Worm (Caenorhabditis elegans) whole organism, young adult: ENCODE measurements around the gene F14D2.11.

Source experiments
- B0019.2 ChIP-seq: fragments of 200-800 bp; sonication (Bioruptor generic); conservative IDR thresholded peaks from 2 replicates; pipeline ENCODE4 v1.3.6; 2022; ENCODE audit warnings: missing genetic modification reagents, missing genetic modification characterization, missing compliant biosample characterization
- B0035.1 ChIP-seq: sonication (generic microtip); optimal IDR thresholded peaks from 2 replicates; lab custom pipeline; 2016; ENCODE audit warnings: missing genetic modification characterization, mild to moderate bottlenecking, missing compliant biosample characterization, missing genotype, missing genetic modification reagents
- F10E7.11 ChIP-seq: sonication (generic microtip); optimal IDR thresholded peaks from 2 replicates; lab custom pipeline; 2017; ENCODE audit warnings: mild to moderate bottlenecking, missing genetic modification characterization, moderate library complexity, missing compliant biosample characterization
- F23B12.7 ChIP-seq: sonication (generic microtip); optimal IDR thresholded peaks from 2 replicates; lab custom pipeline; 2017; ENCODE audit warnings: missing genetic modification characterization, mild to moderate bottlenecking, missing compliant biosample characterization, antibody characterized with exemption, moderate library complexity; ENCODE audit not compliant: insufficient read depth
- F33H1.4 ChIP-seq: fragments of 200-800 bp; sonication (Bioruptor generic); IDR thresholded peaks from 2 replicates; pipeline ENCODE4 v1.3.6; 2022; ENCODE audit warnings: missing genetic modification reagents, missing genetic modification characterization, missing compliant biosample characterization
- F49E8.2 ChIP-seq: sonication (generic microtip); optimal IDR thresholded peaks from 3 replicates; lab custom pipeline; 2017; ENCODE audit warnings: missing genetic modification characterization, mild to moderate bottlenecking, missing compliant biosample characterization, antibody characterized with exemption, moderate library complexity; ENCODE audit not compliant: insufficient read depth
- K12H6.12 ChIP-seq: fragments of 200-800 bp; sonication (Bioruptor generic); optimal IDR thresholded peaks from 2 replicates; lab custom pipeline; 2018; ENCODE audit warnings: mild to moderate bottlenecking, missing genetic modification characterization, missing compliant biosample characterization
- Y53G8AR.9 ChIP-seq: fragments of 200-800 bp; sonication (Bioruptor generic); conservative IDR thresholded peaks from 2 replicates; pipeline ENCODE4 v1.3.6; 2022; ENCODE audit warnings: missing genetic modification reagents, missing genetic modification characterization, missing compliant biosample characterization
- Y79H2A.3 ChIP-seq: fragments of 200-800 bp; sonication (Bioruptor generic); conservative IDR thresholded peaks from 2 replicates; pipeline ENCODE4 v1.3.6; 2022; ENCODE audit warnings: missing genetic modification reagents, missing genetic modification characterization, missing compliant biosample characterization
- ZK185.1 ChIP-seq: sonication (generic microtip); optimal IDR thresholded peaks from 2 replicates; lab custom pipeline; 2016; ENCODE audit warnings: mild to moderate bottlenecking, missing genetic modification characterization, missing compliant biosample characterization; ENCODE audit not compliant: poor library complexity, severe bottlenecking
- aptf-3 ChIP-seq: fragments of 200-800 bp; sonication (Bioruptor generic); IDR thresholded peaks from 2 replicates; pipeline ENCODE4 v1.3.6; 2022; ENCODE audit warnings: missing genetic modification characterization, missing compliant biosample characterization
- bed-2 ChIP-seq: fragments of 200-800 bp; sonication (Bioruptor generic); IDR thresholded peaks from 2 replicates; pipeline ENCODE4 v1.3.6; 2022; ENCODE audit warnings: missing genetic modification reagents, missing genetic modification characterization, missing compliant biosample characterization
- ccch-3 ChIP-seq: fragments of 200-800 bp; sonication (Bioruptor generic); optimal IDR thresholded peaks from 2 replicates; lab custom pipeline; 2018; ENCODE audit warnings: mild to moderate bottlenecking, missing genetic modification characterization, missing compliant biosample characterization
- ceh-100 ChIP-seq: fragments of 200-800 bp; sonication (Bioruptor generic); IDR thresholded peaks from 2 replicates; pipeline ENCODE4 v1.3.6; 2022; ENCODE audit warnings: missing genetic modification reagents, missing genetic modification characterization, missing compliant biosample characterization
- ceh-40 ChIP-seq: fragments of 200-800 bp; sonication (Bioruptor generic); IDR thresholded peaks from 2 replicates; pipeline ENCODE4 v1.3.6; 2022; ENCODE audit warnings: missing genetic modification characterization, missing compliant biosample characterization
- ceh-91 ChIP-seq: fragments of 200-800 bp; sonication (Bioruptor generic); IDR thresholded peaks from 2 replicates; pipeline ENCODE4 v1.3.6; 2022; ENCODE audit warnings: missing genetic modification reagents, missing genetic modification characterization, missing compliant biosample characterization
- dpff-1 ChIP-seq: sonication (generic microtip); optimal IDR thresholded peaks from 2 replicates; lab custom pipeline; 2017; ENCODE audit warnings: mild to moderate bottlenecking, missing genetic modification characterization, missing compliant biosample characterization
- dpl-1 ChIP-seq: fragments of 150-350 bp; optimal IDR thresholded peaks from 2 replicates; lab custom pipeline; 2014; ENCODE audit warnings: missing biosample characterization, missing genetic modification reagents, missing genetic modification characterization
- egl-44 ChIP-seq: fragments of 200-800 bp; sonication (Bioruptor generic); IDR thresholded peaks from 2 replicates; pipeline ENCODE4 v1.3.6; 2022; ENCODE audit warnings: missing genetic modification reagents, missing genetic modification characterization, missing compliant biosample characterization
- ekl-4 ChIP-seq: fragments of 200-800 bp; sonication (Bioruptor generic); IDR thresholded peaks from 2 replicates; pipeline ENCODE4 v1.3.6; 2022; ENCODE audit warnings: missing genetic modification reagents, missing genetic modification characterization, missing compliant biosample characterization
- hmg-1.2 ChIP-seq: fragments of 200-800 bp; sonication (Bioruptor generic); IDR thresholded peaks from 2 replicates; pipeline ENCODE4 v1.3.6; 2022; ENCODE audit warnings: missing genetic modification reagents, missing genetic modification characterization, missing compliant biosample characterization
- hmg-20 ChIP-seq: fragments of 200-800 bp; sonication (Bioruptor generic); IDR thresholded peaks from 2 replicates; pipeline ENCODE4 v1.3.6; 2022; ENCODE audit warnings: missing genetic modification reagents, missing genetic modification characterization, missing compliant biosample characterization
- lin-26 ChIP-seq: fragments of 200-800 bp; sonication (Bioruptor generic); IDR thresholded peaks from 2 replicates; pipeline ENCODE4 v1.3.6; 2022; ENCODE audit warnings: missing genetic modification reagents, missing genetic modification characterization, missing compliant biosample characterization
- lin-35 ChIP-seq, 3 experiments: fragments of 150-350 bp in 2 of 3; sonication (generic microtip) in 1 of 3; optimal IDR thresholded peaks; 2 replicates each; lab custom pipeline; 2014 to 2018; ENCODE audit warnings: missing biosample characterization in 3 of 3, missing genetic modification characterization in 3 of 3, missing genetic modification reagents in 3 of 3
- lin-54 ChIP-seq: fragments of 200-800 bp; sonication (Bioruptor generic); optimal IDR thresholded peaks from 2 replicates; lab custom pipeline; 2018; ENCODE audit warnings: mild to moderate bottlenecking, missing genetic modification characterization, missing compliant biosample characterization
- madf-8 ChIP-seq: fragments of 200-800 bp; sonication (Bioruptor generic); conservative IDR thresholded peaks from 2 replicates; pipeline ENCODE4 v1.3.6; 2022; ENCODE audit warnings: missing genetic modification reagents, missing genetic modification characterization, missing compliant biosample characterization
- mxl-1 ChIP-seq: sonication (generic microtip); optimal IDR thresholded peaks from 2 replicates; lab custom pipeline; 2016; ENCODE audit warnings: missing genetic modification characterization, missing compliant biosample characterization
- nfya-1 ChIP-seq: sonication (generic microtip); optimal IDR thresholded peaks from 2 replicates; lab custom pipeline; 2017; ENCODE audit warnings: antibody characterized with exemption, missing compliant biosample characterization, missing genetic modification characterization, borderline replicate concordance; ENCODE audit not compliant: insufficient read depth
- nhr-179 ChIP-seq: sonication (generic microtip); optimal IDR thresholded peaks from 2 replicates; lab custom pipeline; 2016; ENCODE audit warnings: mild to moderate bottlenecking, missing genetic modification characterization, missing compliant biosample characterization
- nhr-90 ChIP-seq: sonication (generic microtip); optimal IDR thresholded peaks from 2 replicates; lab custom pipeline; 2016; ENCODE audit warnings: missing genotype, mild to moderate bottlenecking, missing genetic modification characterization, missing compliant biosample characterization
- rcor-1 ChIP-seq: fragments of 200-800 bp; sonication (Bioruptor generic); IDR thresholded peaks from 2 replicates; pipeline ENCODE4 v1.3.6; 2022; ENCODE audit warnings: missing genetic modification reagents, missing genetic modification characterization, missing compliant biosample characterization
- sdz-38 ChIP-seq: sonication (generic microtip); optimal IDR thresholded peaks from 2 replicates; lab custom pipeline; 2016; ENCODE audit warnings: missing genotype, missing genetic modification characterization, missing compliant biosample characterization
- sea-2 ChIP-seq: fragments of 200-800 bp; sonication (Bioruptor generic); IDR thresholded peaks from 2 replicates; pipeline ENCODE4 v1.3.6; 2022; ENCODE audit warnings: missing genetic modification characterization, missing compliant biosample characterization
- snpc-1.1 ChIP-seq: sonication (generic microtip); optimal IDR thresholded peaks from 2 replicates; lab custom pipeline; 2017; ENCODE audit warnings: missing genetic modification characterization, mild to moderate bottlenecking, missing compliant biosample characterization, antibody characterized with exemption, moderate library complexity, missing genotype, missing genetic modification reagents; ENCODE audit not compliant: insufficient read depth
- snpc-1.3 ChIP-seq: sonication (generic microtip); optimal IDR thresholded peaks from 2 replicates; lab custom pipeline; 2017; ENCODE audit warnings: missing genetic modification characterization, mild to moderate bottlenecking, missing compliant biosample characterization, antibody characterized with exemption, moderate library complexity, missing genotype, missing genetic modification reagents; ENCODE audit not compliant: insufficient read depth
- somi-1 ChIP-seq: fragments of 200-800 bp; sonication (Bioruptor generic); optimal IDR thresholded peaks from 2 replicates; lab custom pipeline; 2018; ENCODE audit warnings: mild to moderate bottlenecking, missing genetic modification characterization, missing compliant biosample characterization
- sptf-2 ChIP-seq: fragments of 200-800 bp; sonication (Bioruptor generic); optimal IDR thresholded peaks from 2 replicates; lab custom pipeline; 2018; ENCODE audit warnings: mild to moderate bottlenecking, missing genetic modification characterization, missing compliant biosample characterization
- unc-130 ChIP-seq: sonication (generic microtip); optimal IDR thresholded peaks from 2 replicates; lab custom pipeline; 2016; ENCODE audit warnings: missing genetic modification reagents, missing genetic modification characterization, missing compliant biosample characterization
- xnd-1 ChIP-seq: sonication (generic microtip); optimal IDR thresholded peaks from 2 replicates; lab custom pipeline; 2016; ENCODE audit warnings: missing genotype, missing genetic modification reagents, missing genetic modification characterization, missing compliant biosample characterization
- ztf-25 ChIP-seq: fragments of 200-800 bp; sonication (Bioruptor generic); IDR thresholded peaks from 2 replicates; pipeline ENCODE4 v1.3.6; 2022; ENCODE audit warnings: missing genetic modification reagents, missing genetic modification characterization, missing compliant biosample characterization
- ztf-26 ChIP-seq: sonication (generic microtip); optimal IDR thresholded peaks from 2 replicates; lab custom pipeline; 2017; ENCODE audit warnings: missing genetic modification characterization, missing compliant biosample characterization

Gene F14D2.11

DNA sequence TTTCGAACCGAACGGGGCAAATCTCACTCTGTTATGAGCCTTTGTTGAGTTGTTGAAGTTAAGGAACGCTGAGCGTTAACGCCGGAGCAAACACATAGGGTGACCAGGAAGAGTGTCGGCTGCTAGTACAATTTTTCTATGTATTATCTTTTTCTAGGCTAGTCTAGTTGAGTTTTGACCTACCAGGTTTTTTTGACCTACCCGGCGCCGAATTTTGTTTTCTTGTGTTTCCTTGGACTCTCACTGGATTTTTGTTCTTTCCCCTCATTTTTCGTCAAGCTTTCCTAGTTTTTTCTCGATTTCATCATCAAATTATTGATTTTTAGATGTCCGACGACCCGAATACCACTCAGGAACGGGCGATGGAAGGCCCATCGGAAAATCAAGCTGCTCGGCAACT is 39.6 kb upstream of the F14D2.11 start, which contains the start of gene T06D4.1 (continued):
- peak; percentile 1 for TF ChIP-seq dpl-1 (GFP tag; lab: Kevin White, UChicago)
- TF ChIP-seq K12H6.12 (tag; lab: Kevin White, UChicago): no peak
- no peak for TF ChIP-seq lin-35 (GFP tag; optimal IDR thresholded peaks at IDR 0.05; lab: Kevin White, UChicago)
- TF ChIP-seq snpc-1.1: peak; percentile 12
- TF ChIP-seq madf-8 (GFP tag; lab: Robert Waterston, UW): peak; percentile 76
- no peak for TF ChIP-seq nfya-1 (tag; lab: Kevin White, UChicago)
- TF ChIP-seq nhr-90 (tag; lab: Kevin White, UChicago): no peak
- TF ChIP-seq ztf-25: no peak
- no peak for TF ChIP-seq bed-2 (GFP tag; lab: Robert Waterston, UW)
- no peak for TF ChIP-seq ekl-4 (GFP tag; lab: Robert Waterston, UW)
- TF ChIP-seq aptf-3 (GFP tag; lab: Robert Waterston, UW): no peak
- TF ChIP-seq sea-2 (GFP tag; lab: Robert Waterston, UW): no peak

DNA sequence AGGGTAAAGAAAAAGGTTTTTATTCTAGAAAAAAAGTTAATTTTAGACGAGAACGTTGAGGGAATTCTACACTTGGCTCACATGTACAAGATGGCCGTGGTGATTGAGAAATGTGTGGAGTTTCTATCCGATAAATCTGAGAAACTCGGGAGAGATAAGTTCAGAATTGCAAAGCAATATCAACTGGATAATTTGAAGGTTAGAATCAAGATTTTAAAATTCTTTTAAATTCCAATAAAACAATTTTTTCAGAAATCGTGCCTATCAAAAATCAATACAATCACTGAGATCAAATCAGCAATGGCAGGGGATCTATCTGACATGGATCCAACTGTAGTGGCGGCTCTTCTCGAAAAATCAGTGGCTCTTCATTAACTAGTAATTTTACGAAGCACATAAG is 36.4 kb upstream of the F14D2.11 start, which contains the start of gene Y49F6C.2:
TSS of gene Y49F6C.2 (plus strand) at position 301 of the 400 bp plus-strand sequence.
- TF ChIP-seq hmg-1.2 (no peak), F10E7.11 (tag; lab: Kevin White, UChicago) (no peak), ceh-100 (GFP tag; lab: Robert Waterston, UW) (no peak)
- TF ChIP-seq, all 124 proteins: peak for 0

- TF ChIP-seq snpc-1.3 (tag; lab: Kevin White, UChicago): no peak
- no peak for TF ChIP-seq F49E8.2 (tag; lab: Kevin White, UChicago)
- no peak for TF ChIP-seq ceh-91 (GFP tag; lab: Robert Waterston, UW)
- no peak for TF ChIP-seq F23B12.7 (tag; lab: Kevin White, UChicago)
- no peak for TF ChIP-seq ceh-40
- no peak for TF ChIP-seq B0019.2 (GFP tag; lab: Robert Waterston, UW)
- no peak for TF ChIP-seq sptf-2
- TF ChIP-seq ztf-26: no peak
- TF ChIP-seq hmg-1.2: no peak
- TF ChIP-seq ZK185.1: no peak
- no peak for TF ChIP-seq lin-54 (GFP tag; lab: Kevin White, UChicago)
- TF ChIP-seq sdz-38 (tag; lab: Kevin White, UChicago): no peak
- no peak for TF ChIP-seq lin-26 (GFP tag; lab: Robert Waterston, UW)
- TF ChIP-seq egl-44 (GFP tag; lab: Robert Waterston, UW): no peak
- no peak for TF ChIP-seq nhr-179 (tag; lab: Kevin White, UChicago)
These were observed 34.9 kb upstream of the F14D2.11 start, which contains the start of gene bath-9 for ce11 chrII:3376789-3377188. TSS of gene bath-9 (plus strand) at chrII:3377089.

- TF ChIP-seq ccch-3 (GFP tag; lab: Kevin White, UChicago) (no peak), somi-1 (no peak), Y53G8AR.9 (GFP tag; lab: Robert Waterston, UW) (no peak), rcor-1 (GFP tag; lab: Robert Waterston, UW) (no peak), egl-44 (GFP tag; lab: Robert Waterston, UW) (no peak), ZK185.1 (no peak), B0019.2 (GFP tag; lab: Robert Waterston, UW) (no peak), B0035.1 (no peak), mxl-1 (no peak), xnd-1 (tag; lab: Kevin White, UChicago) (no peak), dpff-1 (tag; lab: Kevin White, UChicago) (no peak), hmg-20 (GFP tag; lab: Robert Waterston, UW) (no peak), unc-130 (GFP tag; lab: Kevin White, UChicago) (no peak), F33H1.4 (GFP tag; lab: Robert Waterston, UW) (no peak), Y79H2A.3 (GFP tag; lab: Robert Waterston, UW) (no peak)
These were observed 33.4 kb upstream of the F14D2.11 start for ce11 chrII:3375302-3375701.
